Fruit fly (Drosophila melanogaster) whole organism, wandering third instar larva: ENCODE results near the gene CG14440.

Source experiments
- Abd-B ChIP-seq: fragments of >200 bp; optimal IDR thresholded peaks from 2 replicates; lab custom pipeline; 2017; ENCODE audit warnings: missing biosample characterization, missing genetic modification characterization
- CG32264 ChIP-seq: fragments of 200-800 bp; sonication (Bioruptor generic); optimal IDR thresholded peaks from 2 replicates; lab custom pipeline; 2016; ENCODE audit warnings: missing biosample characterization, missing genetic modification characterization
- CrebA ChIP-seq: fragments of 200-800 bp; sonication (Bioruptor generic); optimal IDR thresholded peaks from 2 replicates; lab custom pipeline; 2016; ENCODE audit warnings: missing biosample characterization, mild to moderate bottlenecking, missing genetic modification characterization, borderline replicate concordance
- Dfd ChIP-seq: fragments of >200 bp; optimal IDR thresholded peaks from 2 replicates; lab custom pipeline; 2017; ENCODE audit warnings: missing biosample characterization, missing genetic modification characterization
- Dif ChIP-seq: fragments of 200-275, 200-300 bp; sonication (Bioruptor generic); optimal IDR thresholded peaks from 2 replicates; lab custom pipeline; 2018; ENCODE audit warnings: missing biosample characterization, missing genetic modification characterization; ENCODE audit not compliant: partially characterized antibody
- HLH106 ChIP-seq: fragments of 200-800 bp; optimal IDR thresholded peaks from 3 replicates; lab custom pipeline; 2019; ENCODE audit warnings: missing biosample characterization, mild to moderate bottlenecking, missing genetic modification characterization, moderate library complexity
- Hnf4 ChIP-seq: fragments of 200-800 bp; sonication (Bioruptor generic); optimal IDR thresholded peaks from 2 replicates; lab custom pipeline; 2016; ENCODE audit warnings: missing biosample characterization, mild to moderate bottlenecking, missing genetic modification characterization
- Hr78 ChIP-seq: fragments of >200 bp; optimal IDR thresholded peaks from 2 replicates; lab custom pipeline; 2017; ENCODE audit warnings: missing biosample characterization, missing genetic modification characterization
- Hr83 ChIP-seq: fragments of 200-300 bp; sonication (Bioruptor generic); optimal IDR thresholded peaks from 2 replicates; lab custom pipeline; 2016; ENCODE audit warnings: missing biosample characterization, mild to moderate bottlenecking, missing genetic modification characterization, moderate library complexity; ENCODE audit not compliant: poor library complexity, severe bottlenecking
- Jra ChIP-seq: sonication (Bioruptor generic); optimal IDR thresholded peaks from 2 replicates; lab custom pipeline; 2016; ENCODE audit warnings: missing biosample characterization, missing genetic modification characterization
- Mio ChIP-seq: sonication (Bioruptor generic); optimal IDR thresholded peaks from 2 replicates; lab custom pipeline; 2016; ENCODE audit warnings: missing biosample characterization, missing genetic modification characterization
- N ChIP-seq: fragments of >200 bp; optimal IDR thresholded peaks from 2 replicates; lab custom pipeline; 2018; ENCODE audit warnings: missing biosample characterization, missing external identifiers, missing genetic modification characterization
- OdsH ChIP-seq: fragments of 200-800 bp; sonication (Bioruptor generic); optimal IDR thresholded peaks from 2 replicates; lab custom pipeline; 2016; ENCODE audit warnings: missing biosample characterization, mild to moderate bottlenecking, missing genetic modification characterization
- Sp1 ChIP-seq: fragments of 200-800 bp; sonication (Bioruptor generic); optimal IDR thresholded peaks from 3 replicates; lab custom pipeline; 2019; ENCODE audit warnings: missing biosample characterization, mild to moderate bottlenecking, missing genetic modification characterization, moderate library complexity
- Vsx2 ChIP-seq: fragments of 200-300, 225-300 bp; sonication (Bioruptor generic); optimal IDR thresholded peaks from 2 replicates; lab custom pipeline; 2018; ENCODE audit warnings: missing biosample characterization, missing genetic modification characterization; ENCODE audit not compliant: partially characterized antibody
- brk ChIP-seq: fragments of 200-800 bp; sonication (Bioruptor generic); optimal IDR thresholded peaks from 2 replicates; lab custom pipeline; 2016; ENCODE audit warnings: missing biosample characterization, mild to moderate bottlenecking, missing genetic modification characterization
- dl ChIP-seq, 2 experiments: fragments of 175-275, 200-275 bp in 1 of 2; fragments of 200-275 bp in 1 of 2; sonication (Bioruptor generic); optimal IDR thresholded peaks; lab custom pipeline; 2018; ENCODE audit warnings: mild to moderate bottlenecking in 2 of 2, missing biosample characterization in 2 of 2, missing genetic modification characterization in 2 of 2, moderate library complexity in 2 of 2; ENCODE audit not compliant: partially characterized antibody in 2 of 2, insufficient read depth in 1 of 2
- dsf ChIP-seq: sonication (Bioruptor generic); optimal IDR thresholded peaks from 2 replicates; lab custom pipeline; 2016; ENCODE audit warnings: missing biosample characterization, missing genetic modification characterization, borderline replicate concordance
- foxo ChIP-seq, 2 experiments: fragments of 200-800 bp; sonication (Bioruptor generic); optimal IDR thresholded peaks; 2 replicates in 1 of 2; 3 replicates in 1 of 2; lab custom pipeline; 2016 to 2017; ENCODE audit warnings: missing biosample characterization in 2 of 2, missing genetic modification characterization in 2 of 2
- fru ChIP-seq: fragments of 200-800 bp; sonication (Bioruptor generic); optimal IDR thresholded peaks from 3 replicates; lab custom pipeline; 2016; ENCODE audit warnings: missing biosample characterization, mild to moderate bottlenecking, missing genetic modification characterization
- h ChIP-seq: fragments of 200-800 bp; sonication (Bioruptor generic); optimal IDR thresholded peaks from 3 replicates; lab custom pipeline; 2016; ENCODE audit warnings: missing biosample characterization, mild to moderate bottlenecking, missing genetic modification characterization
- jim ChIP-seq: fragments of 175-275, 200-325 bp; sonication (Bioruptor generic); optimal IDR thresholded peaks from 2 replicates; lab custom pipeline; 2016; ENCODE audit warnings: missing biosample characterization, mild to moderate bottlenecking, missing genetic modification characterization
- lola ChIP-seq: fragments of >200 bp; optimal IDR thresholded peaks from 2 replicates; lab custom pipeline; 2017; ENCODE audit warnings: missing biosample characterization, missing genetic modification characterization
- psq ChIP-seq: fragments of 200-800 bp; sonication (Bioruptor generic); optimal IDR thresholded peaks from 3 replicates; lab custom pipeline; 2017; ENCODE audit warnings: missing biosample characterization, mild to moderate bottlenecking, missing genetic modification characterization, moderate library complexity
- sage ChIP-seq: fragments of 200-800 bp; sonication (Bioruptor generic); optimal IDR thresholded peaks from 2 replicates; lab custom pipeline; 2016; ENCODE audit warnings: missing biosample characterization, mild to moderate bottlenecking, missing genetic modification characterization
- sv ChIP-seq: fragments of 200-800 bp; sonication (Bioruptor generic); optimal IDR thresholded peaks from 3 replicates; lab custom pipeline; 2016; ENCODE audit warnings: missing biosample characterization, missing genetic modification characterization
- tai ChIP-seq: sonication (Bioruptor generic); optimal IDR thresholded peaks from 2 replicates; lab custom pipeline; 2016; ENCODE audit warnings: missing biosample characterization, missing genetic modification characterization
- usp ChIP-seq: fragments of >200 bp; optimal IDR thresholded peaks from 2 replicates; lab custom pipeline; 2017; ENCODE audit warnings: missing biosample characterization, missing genetic modification characterization
- woc ChIP-seq: sonication (Bioruptor generic); optimal IDR thresholded peaks from 2 replicates; lab custom pipeline; 2016; ENCODE audit warnings: missing biosample characterization, mild to moderate bottlenecking, missing genetic modification characterization

CG14440 gene

DNA sequence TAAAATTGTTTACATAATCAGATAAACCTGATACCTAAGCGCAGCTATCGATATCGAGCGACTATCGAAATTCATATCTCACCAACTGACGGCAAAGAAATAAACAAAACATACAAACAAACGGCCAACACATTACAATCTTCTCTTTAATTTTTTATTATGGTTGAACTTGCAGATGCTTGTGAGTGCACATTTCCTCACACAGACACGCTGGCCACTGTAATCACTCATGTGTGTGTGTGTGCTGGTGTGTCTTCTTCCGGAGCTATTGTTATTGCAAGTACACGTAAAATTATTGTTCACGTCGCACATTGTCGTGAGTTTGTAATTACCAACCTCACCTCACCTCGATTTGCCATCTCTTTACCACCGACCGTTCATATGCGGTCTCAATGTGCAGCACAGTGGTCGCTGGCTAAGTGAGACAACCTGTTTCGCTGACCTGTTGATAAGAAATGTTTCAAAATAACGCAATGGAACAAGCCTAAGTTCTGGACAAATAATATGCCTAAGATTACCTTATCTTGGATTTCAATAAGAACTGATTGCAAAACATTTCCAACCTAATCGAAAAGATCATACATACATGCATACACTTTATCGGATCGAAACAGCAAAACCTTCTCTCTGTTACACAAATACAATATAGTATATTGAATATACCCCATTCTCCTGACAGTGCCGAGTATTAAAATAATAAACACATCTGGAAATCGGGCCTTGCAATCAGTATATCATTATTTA is 6.9 kb upstream of the CG14440 start:
- TF ChIP-seq HLH106 (tag; lab: Kevin White, UChicago) (peak; percentile 9), woc (GFP tag; lab: Kevin White, UChicago) (peak; percentile 6), Hnf4 (no peak), foxo (GFP tag; optimal IDR thresholded peaks at IDR 0.05; lab: Kevin White, UChicago) (peak in 1 of 2 experiments; percentile 33), fru (peak; percentile 33)

- TF ChIP-seq Jra (GFP tag; lab: Kevin White, UChicago) = no peak
- no peak for TF ChIP-seq fru
- no peak for TF ChIP-seq HLH106 (tag; lab: Kevin White, UChicago)
- TF ChIP-seq brk = no peak
- TF ChIP-seq foxo (GFP tag; optimal IDR thresholded peaks at IDR 0.05; lab: Kevin White, UChicago) = no peak
- no peak for TF ChIP-seq OdsH (GFP tag; lab: Kevin White, UChicago)
- no peak for TF ChIP-seq Vsx2 (GFP tag; lab: Kevin White, UChicago)
- TF ChIP-seq Dfd (GFP tag; lab: Kevin White, UChicago) = no peak
- TF ChIP-seq dsf (GFP tag; lab: Kevin White, UChicago) = no peak
- no peak for TF ChIP-seq Hr83
Measured at dm6 chrX:6703957-6704356, 5.6 kb upstream of the CG14440 start.

DNA sequence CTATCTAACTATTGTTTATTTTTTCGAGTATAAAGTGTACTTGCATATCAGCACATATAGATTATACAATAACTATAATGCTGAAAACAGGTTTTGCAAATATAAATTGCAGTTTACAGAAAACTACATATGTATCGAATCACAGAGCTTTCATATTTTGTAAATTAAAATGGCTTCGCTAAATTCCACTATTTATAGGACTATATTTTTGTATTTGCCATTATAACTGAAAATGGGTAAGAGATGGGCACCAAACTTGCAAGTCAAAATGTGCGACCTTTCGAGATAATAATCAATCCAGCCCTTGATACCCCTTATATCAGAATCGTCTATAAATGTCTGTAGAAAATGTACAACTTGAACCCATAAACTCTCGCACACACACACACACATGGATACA is 4.9 kb upstream of the CG14440 start:
- TF ChIP-seq Hr83 (no peak), CG32264 (GFP tag; lab: Kevin White, UChicago) (no peak), OdsH (GFP tag; lab: Kevin White, UChicago) (no peak)

- TF ChIP-seq Abd-B (GFP tag; lab: Kevin White, UChicago) (no peak), N (GFP tag; lab: Kevin White, UChicago) (no peak), Hr78 (GFP tag; lab: Kevin White, UChicago) (no peak), tai (no peak), Hr83 (no peak), jim (no peak), lola (GFP tag; lab: Kevin White, UChicago) (no peak), fru (no peak), h (GFP tag; lab: Kevin White, UChicago) (no peak)
Measured at dm6 chrX:6702591-6702990, 4.2 kb upstream of the CG14440 start.

- peak; percentile 20 for TF ChIP-seq sv
- TF ChIP-seq foxo (GFP tag; optimal IDR thresholded peaks at IDR 0.05; lab: Kevin White, UChicago) = no peak
Measured at dm6 chrX:6702028-6702433, 3.7 kb upstream of the CG14440 start.

DNA sequence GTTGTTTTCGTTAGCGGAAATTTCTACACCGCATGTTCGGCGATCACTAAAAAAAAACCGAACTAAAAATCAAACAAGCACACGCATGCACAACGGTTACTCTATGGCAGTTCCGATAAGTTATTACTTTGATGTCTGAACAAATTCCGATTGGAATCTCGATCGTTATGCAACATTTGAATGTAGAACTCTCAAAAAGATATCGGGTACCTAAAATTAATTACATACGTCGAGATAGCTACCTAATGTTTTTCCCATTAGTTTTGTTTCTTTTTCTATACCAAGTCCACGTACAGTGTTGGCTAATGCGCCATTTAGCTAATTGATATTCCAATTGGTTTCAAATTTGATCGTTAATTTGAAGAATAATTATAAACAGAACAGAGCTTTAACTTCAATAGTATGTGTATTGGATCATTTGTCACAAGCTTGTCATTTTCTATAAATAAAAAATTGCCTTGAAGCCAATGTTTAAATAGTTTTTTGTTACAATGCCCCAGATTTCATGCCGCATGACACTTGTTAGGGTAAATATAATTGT is 2.7 kb upstream of the CG14440 start:
- TF ChIP-seq N (GFP tag; lab: Kevin White, UChicago) = no peak
- no peak for TF ChIP-seq Sp1
- TF ChIP-seq Dfd (GFP tag; lab: Kevin White, UChicago) = no peak
- no peak for TF ChIP-seq Mio (GFP tag; lab: Kevin White, UChicago)
- TF ChIP-seq jim = no peak
- no peak for TF ChIP-seq fru
- TF ChIP-seq Hr83 = no peak
- TF ChIP-seq, all 38 proteins: peak for 0

- TF ChIP-seq HLH106 (tag; lab: Kevin White, UChicago) (no peak), Jra (GFP tag; lab: Kevin White, UChicago) (no peak), usp (GFP tag; lab: Kevin White, UChicago) (no peak), fru (no peak), Hr83 (no peak), foxo (GFP tag; optimal IDR thresholded peaks at IDR 0.05; lab: Kevin White, UChicago) (no peak), brk (no peak), Dif (GFP tag; lab: Kevin White, UChicago) (no peak), CrebA (GFP tag; lab: Kevin White, UChicago) (no peak), dl (GFP tag; optimal IDR thresholded peaks at IDR 0.05; lab: Kevin White, UChicago; ENCODE audit: insufficient read depth in 1 of 2, partially characterized antibody in 2 of 2) (no peak), CG32264 (GFP tag; lab: Kevin White, UChicago) (no peak), psq (no peak), sv (no peak), sage (GFP tag; lab: Kevin White, UChicago) (no peak), h (GFP tag; lab: Kevin White, UChicago) (no peak)
- TF ChIP-seq, all 38 proteins: peak for 0
Measured at dm6 chrX:6700263-6700989, 2.1 kb upstream of the CG14440 start.
